Worm (Caenorhabditis elegans): ENCODE measurements around the gene strd-1.

The strd-1 gene

ce11 chrIII:10939184-10939583, 8.1 kb upstream of the strd-1 start:
- no peak for TF ChIP-seq cnd-1 (tag; optimal IDR thresholded peaks at IDR 0.05)
- TF ChIP-seq nhr-12 (tag; optimal IDR thresholded peaks at IDR 0.05), result no peak
- TF ChIP-seq mls-2 (tag; optimal IDR thresholded peaks at IDR 0.05), result no peak
- TF ChIP-seq flh-1 (GFP tag; optimal IDR thresholded peaks at IDR 0.05), result no peak
- no peak for TF ChIP-seq unc-39 (tag; optimal IDR thresholded peaks at IDR 0.05)

DNA sequence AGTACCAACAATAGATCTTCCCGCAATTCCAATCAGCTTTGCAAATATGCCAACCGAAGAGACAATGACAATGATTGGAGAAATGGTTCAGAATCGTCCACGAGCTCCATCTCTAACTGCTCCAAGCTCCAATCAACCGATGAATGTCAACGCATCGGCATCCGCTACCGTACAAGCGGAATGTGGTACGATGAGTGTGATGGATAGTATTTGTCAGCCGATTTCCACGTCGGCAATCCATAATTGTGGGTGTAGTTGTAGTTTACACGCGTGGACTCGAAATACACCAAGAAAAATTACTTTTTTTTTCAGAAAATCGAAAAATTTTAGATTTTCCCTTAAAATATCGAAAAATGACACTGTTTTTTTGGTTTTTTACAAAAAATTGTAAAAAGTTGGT, 4.3 kb upstream of the strd-1 start:
- TF ChIP-seq M03D4.4 (tag; optimal IDR thresholded peaks at IDR 0.05), result no peak

DNA sequence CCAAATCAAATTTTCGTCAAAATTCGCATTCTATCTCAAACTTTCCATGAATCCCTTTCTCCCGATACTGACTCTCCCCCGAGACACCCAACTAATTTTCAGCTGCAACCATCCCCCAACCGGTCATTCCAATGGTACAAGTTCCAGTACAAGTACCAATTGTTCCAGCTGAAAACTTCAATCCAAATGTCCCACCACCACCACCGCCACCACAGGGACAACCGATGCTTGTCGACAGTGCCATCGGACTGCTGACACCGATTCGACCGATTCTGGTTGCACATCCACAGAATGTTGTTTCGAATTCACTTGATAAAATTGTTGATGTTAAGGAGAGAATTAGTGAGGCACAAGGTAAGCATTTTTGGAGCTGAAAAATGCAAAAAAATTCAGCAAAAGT, 1.7 kb upstream of the strd-1 start:
- no peak for TF ChIP-seq ceh-43 (GFP tag; optimal IDR thresholded peaks at IDR 0.05)
- no peak for TF ChIP-seq zip-8 (tag; optimal IDR thresholded peaks at IDR 0.05)
- TF ChIP-seq pha-4 (tag; optimal IDR thresholded peaks at IDR 0.05), result no peak
- TF ChIP-seq lsy-2 (tag; optimal IDR thresholded peaks at IDR 0.05), result no peak
- no peak for TF ChIP-seq ham-2 (GFP tag; optimal IDR thresholded peaks at IDR 0.05)
- no peak for TF ChIP-seq mep-1 (tag; optimal IDR thresholded peaks at IDR 0.05)
- TF ChIP-seq ztf-11 (tag; optimal IDR thresholded peaks at IDR 0.05), result no peak
- TF ChIP-seq nhr-28 (tag; optimal IDR thresholded peaks at IDR 0.05), result no peak
- TF ChIP-seq nhr-2 (tag; optimal IDR thresholded peaks at IDR 0.05), result no peak
- TF ChIP-seq unc-120 (tag; optimal IDR thresholded peaks at IDR 0.05; ENCODE audit: poor library complexity, severe bottlenecking), result no peak
- TF ChIP-seq ceh-39 (tag; optimal IDR thresholded peaks at IDR 0.05), result no peak
- no peak for TF ChIP-seq lin-13 (tag; optimal IDR thresholded peaks at IDR 0.05)
- no peak for TF ChIP-seq elt-3 (tag; optimal IDR thresholded peaks at IDR 0.05)
- no peak for TF ChIP-seq elt-1 (tag; optimal IDR thresholded peaks at IDR 0.05; ENCODE audit: borderline replicate concordance, insufficient read depth)
- TF ChIP-seq ceh-83 (GFP tag; optimal IDR thresholded peaks at IDR 0.05), result no peak

DNA sequence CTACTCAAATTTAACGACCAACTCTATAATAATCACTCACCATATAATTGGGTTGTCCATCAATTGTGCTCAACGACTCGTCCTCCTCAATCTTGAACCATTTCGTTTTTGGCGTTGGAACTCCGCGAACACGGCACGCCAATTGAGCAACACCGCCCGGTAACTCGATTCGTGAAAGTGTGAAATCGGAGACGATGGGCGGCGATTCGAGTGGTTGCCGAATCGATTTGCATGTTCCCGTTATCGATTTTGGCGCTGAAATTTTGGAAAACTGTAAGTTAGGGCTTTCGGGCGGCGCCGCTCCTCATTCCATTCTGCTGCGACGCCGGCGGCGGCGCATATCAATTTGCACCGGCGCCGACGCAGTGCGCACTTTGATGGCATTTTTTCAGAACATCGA, 4.5 kb downstream of the strd-1 start:
- TF ChIP-seq lin-13 (tag; optimal IDR thresholded peaks at IDR 0.05) (no peak), lin-32 (GFP tag; optimal IDR thresholded peaks at IDR 0.05) (no peak), ceh-43 (GFP tag; optimal IDR thresholded peaks at IDR 0.05) (no peak), hlh-1 (tag; optimal IDR thresholded peaks at IDR 0.05) (no peak), nhr-2 (tag; optimal IDR thresholded peaks at IDR 0.05) (no peak), snpc-4 (tag; optimal IDR thresholded peaks at IDR 0.05) (no peak), flh-1 (GFP tag; optimal IDR thresholded peaks at IDR 0.05) (no peak), zip-8 (tag; optimal IDR thresholded peaks at IDR 0.05) (no peak), nhr-12 (tag; optimal IDR thresholded peaks at IDR 0.05) (no peak), drap-1 (GFP tag; optimal IDR thresholded peaks at IDR 0.05) (no peak), blmp-1 (tag; optimal IDR thresholded peaks at IDR 0.05) (no peak), ces-1 (GFP tag; optimal IDR thresholded peaks at IDR 0.05) (no peak), sptf-1 (tag; optimal IDR thresholded peaks at IDR 0.05) (no peak), ham-2 (GFP tag; optimal IDR thresholded peaks at IDR 0.05) (no peak), ztf-11 (tag; optimal IDR thresholded peaks at IDR 0.05) (no peak), bed-3 (GFP tag; optimal IDR thresholded peaks at IDR 0.05) (no peak), unc-39 (tag; optimal IDR thresholded peaks at IDR 0.05) (no peak), mab-5 (tag; optimal IDR thresholded peaks at IDR 0.05) (no peak), mls-2 (tag; optimal IDR thresholded peaks at IDR 0.05) (no peak)

DNA sequence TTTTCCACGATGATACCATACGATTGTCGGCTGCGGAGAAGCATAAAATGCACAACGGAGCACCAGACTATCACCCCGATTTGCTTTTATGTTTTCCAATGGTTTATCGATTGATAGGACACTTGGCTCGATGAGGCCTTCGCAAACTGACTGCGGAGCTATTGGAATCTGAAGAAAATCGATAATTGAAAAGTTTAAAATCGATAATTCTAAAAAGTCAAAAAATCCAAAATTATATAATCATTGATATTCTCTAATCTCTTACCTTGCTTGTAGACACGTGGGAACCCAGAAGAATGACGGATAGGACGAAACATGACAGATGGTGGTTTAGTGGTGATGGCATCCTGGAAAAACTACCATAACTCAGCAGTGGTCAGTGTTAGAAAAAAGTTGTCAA, 5.9 kb downstream of the strd-1 start, which contains the start of gene zig-5:
TSS of gene zig-5 (minus strand) at position 349 of the 400 bp plus-strand sequence.
- TF ChIP-seq unc-39 (tag; optimal IDR thresholded peaks at IDR 0.05) (no peak), mep-1 (tag; optimal IDR thresholded peaks at IDR 0.05) (no peak), mab-5 (tag; optimal IDR thresholded peaks at IDR 0.05) (no peak), lin-13 (tag; optimal IDR thresholded peaks at IDR 0.05) (no peak), ham-2 (GFP tag; optimal IDR thresholded peaks at IDR 0.05) (no peak), unc-120 (tag; optimal IDR thresholded peaks at IDR 0.05; ENCODE audit: poor library complexity, severe bottlenecking) (no peak), nhr-2 (tag; optimal IDR thresholded peaks at IDR 0.05) (no peak), pha-4 (tag; optimal IDR thresholded peaks at IDR 0.05) (no peak), blmp-1 (tag; optimal IDR thresholded peaks at IDR 0.05) (no peak), sem-2 (GFP tag; optimal IDR thresholded peaks at IDR 0.05) (no peak), ceh-83 (GFP tag; optimal IDR thresholded peaks at IDR 0.05) (no peak), ztf-11 (tag; optimal IDR thresholded peaks at IDR 0.05) (no peak), ceh-43 (GFP tag; optimal IDR thresholded peaks at IDR 0.05) (no peak), ces-1 (GFP tag; optimal IDR thresholded peaks at IDR 0.05) (no peak), ceh-39 (tag; optimal IDR thresholded peaks at IDR 0.05) (no peak), tbx-8 (GFP tag; optimal IDR thresholded peaks at IDR 0.05) (no peak), zip-8 (tag; optimal IDR thresholded peaks at IDR 0.05) (no peak), hlh-1 (tag; optimal IDR thresholded peaks at IDR 0.05) (no peak), M03D4.4 (tag; optimal IDR thresholded peaks at IDR 0.05) (no peak)

Data from whole organism, mixed stage, embryonic.